Fruit fly (Drosophila melanogaster): Measurements from ENCODE around the gene CG42488.

DNA sequence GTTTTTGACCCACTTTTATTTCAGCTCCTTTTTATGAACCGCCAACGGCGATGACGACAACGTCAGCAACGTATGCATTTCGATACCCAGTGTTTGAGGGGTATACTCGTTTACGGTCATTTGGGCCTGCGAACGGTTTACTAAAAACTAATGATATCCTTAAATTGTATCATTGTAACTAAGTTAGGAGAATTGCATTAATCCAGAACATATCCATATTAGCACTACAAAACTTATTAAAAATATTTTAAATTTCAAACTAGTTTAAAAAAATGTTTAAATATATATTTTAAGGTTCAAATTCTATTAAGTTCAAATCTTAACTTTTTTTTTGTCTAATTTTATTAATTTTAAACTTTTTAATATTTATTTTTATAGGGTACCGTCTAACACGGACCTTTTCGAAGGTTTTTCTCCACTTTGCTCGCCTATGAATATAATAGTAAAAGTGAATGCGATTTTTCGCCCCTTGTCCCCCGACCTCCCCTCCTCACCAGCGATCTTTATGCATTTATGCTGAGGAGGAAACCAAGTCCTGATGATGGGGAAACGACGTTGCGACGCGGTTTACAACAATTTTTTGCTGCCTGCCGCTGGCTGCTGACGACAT is 23.6 kb upstream of the CG42488 start:
- TF ChIP-seq fru (GFP tag; optimal IDR thresholded peaks at IDR 0.05) = no peak
- peak; percentile 15 for TF ChIP-seq OdsH (GFP tag; optimal IDR thresholded peaks at IDR 0.05)
- peak; percentile 25 for TF ChIP-seq h (GFP tag; optimal IDR thresholded peaks at IDR 0.05)
- peak; percentile 14 for TF ChIP-seq rgr (GFP tag; optimal IDR thresholded peaks at IDR 0.05)
